Worm (Caenorhabditis elegans) whole organism, late embryonic: ENCODE measurements around the gene fipr-27.
"Not testable (repeated sequence)": the region's sequence is repeated elsewhere in the genome, so short reads cannot be mapped to it uniquely, and the experiment has no call there.

Experiments used
- K02D7.2 ChIP-seq: sonication (generic microtip); optimal IDR thresholded peaks from 2 replicates; lab custom pipeline; 2017; ENCODE audit warnings: mild to moderate bottlenecking, missing genetic modification characterization, missing compliant biosample characterization
- ama-1 ChIP-seq: fragments of 150-350 bp; optimal IDR thresholded peaks from 2 replicates; lab custom pipeline; 2014
- ceh-14 ChIP-seq: sonication (generic microtip); optimal IDR thresholded peaks from 2 replicates; lab custom pipeline; 2016; ENCODE audit warnings: missing genotype, missing genetic modification characterization, missing compliant biosample characterization
- ceh-18 ChIP-seq: sonication (generic microtip); optimal IDR thresholded peaks from 2 replicates; lab custom pipeline; 2016; ENCODE audit warnings: missing genetic modification characterization, missing compliant biosample characterization
- ceh-2 ChIP-seq: sonication (generic microtip); optimal IDR thresholded peaks from 2 replicates; lab custom pipeline; 2016; ENCODE audit warnings: missing genotype, missing genetic modification characterization, missing compliant biosample characterization
- ceh-22 ChIP-seq: sonication (generic microtip); optimal IDR thresholded peaks from 2 replicates; lab custom pipeline; 2017; ENCODE audit warnings: missing biosample characterization, missing genetic modification characterization
- ceh-24 ChIP-seq: sonication (generic microtip); optimal IDR thresholded peaks from 2 replicates; lab custom pipeline; 2016; ENCODE audit warnings: mild to moderate bottlenecking, missing genetic modification characterization, missing compliant biosample characterization
- ceh-31 ChIP-seq: sonication (generic microtip); optimal IDR thresholded peaks from 2 replicates; lab custom pipeline; 2016; ENCODE audit warnings: missing genetic modification characterization, missing compliant biosample characterization
- ceh-6 ChIP-seq: fragments of 200-800 bp; sonication (Bioruptor generic); optimal IDR thresholded peaks from 2 replicates; lab custom pipeline; 2018; ENCODE audit warnings: mild to moderate bottlenecking, missing genetic modification characterization, missing compliant biosample characterization
- dve-1 ChIP-seq: sonication (generic microtip); optimal IDR thresholded peaks from 2 replicates; lab custom pipeline; 2017; ENCODE audit warnings: antibody characterized with exemption, mild to moderate bottlenecking, missing genetic modification characterization, missing compliant biosample characterization
- elt-2 ChIP-seq: sonication (generic microtip); optimal IDR thresholded peaks from 2 replicates; lab custom pipeline; 2016; ENCODE audit warnings: missing genetic modification reagents, missing genetic modification characterization, missing compliant biosample characterization
- elt-4 ChIP-seq: sonication (generic microtip); optimal IDR thresholded peaks from 2 replicates; lab custom pipeline; 2016; ENCODE audit warnings: missing genetic modification characterization, missing compliant biosample characterization
- fkh-10 ChIP-seq: fragments of 150-350 bp; optimal IDR thresholded peaks from 2 replicates; lab custom pipeline; 2014; ENCODE audit warnings: missing biosample characterization, missing genetic modification reagents, missing genetic modification characterization
- fkh-6 ChIP-seq: sonication (generic microtip); optimal IDR thresholded peaks from 2 replicates; lab custom pipeline; 2016; ENCODE audit warnings: missing genetic modification characterization, missing compliant biosample characterization
- hlh-13 ChIP-seq: fragments of 200-800 bp; sonication (Bioruptor generic); optimal IDR thresholded peaks from 2 replicates; lab custom pipeline; 2018; ENCODE audit warnings: mild to moderate bottlenecking, missing genetic modification characterization, missing compliant biosample characterization
- lim-6 ChIP-seq: sonication (generic microtip); optimal IDR thresholded peaks from 2 replicates; lab custom pipeline; 2016; ENCODE audit warnings: missing genetic modification characterization, missing compliant biosample characterization
- lin-11 ChIP-seq: fragments of 200-800 bp; sonication (Bioruptor generic); optimal IDR thresholded peaks from 2 replicates; lab custom pipeline; 2018; ENCODE audit warnings: mild to moderate bottlenecking, missing genetic modification characterization, missing compliant biosample characterization
- nfya-1 ChIP-seq: sonication (generic microtip); optimal IDR thresholded peaks from 2 replicates; lab custom pipeline; 2017; ENCODE audit warnings: missing genetic modification characterization, mild to moderate bottlenecking, missing compliant biosample characterization, antibody characterized with exemption, moderate library complexity
- pqm-1 ChIP-seq: sonication (generic microtip); optimal IDR thresholded peaks from 2 replicates; lab custom pipeline; 2016; ENCODE audit warnings: missing genetic modification characterization, missing compliant biosample characterization
- pros-1 ChIP-seq: fragments of 150-350 bp; optimal IDR thresholded peaks from 2 replicates; lab custom pipeline; 2014; ENCODE audit warnings: missing biosample characterization, missing genetic modification reagents, missing genetic modification characterization
- rnt-1 ChIP-seq: sonication (generic microtip); optimal IDR thresholded peaks from 2 replicates; lab custom pipeline; 2016; ENCODE audit warnings: missing genetic modification characterization, missing compliant biosample characterization
- sox-2 ChIP-seq: fragments of 200-800 bp; sonication (Bioruptor generic); IDR thresholded peaks from 2 replicates; pipeline ENCODE4 v1.3.6; 2022; ENCODE audit warnings: missing genetic modification reagents, missing genetic modification characterization, missing compliant biosample characterization
- sox-4 ChIP-seq: sonication (generic microtip); optimal IDR thresholded peaks from 2 replicates; lab custom pipeline; 2017; ENCODE audit warnings: mild to moderate bottlenecking, missing genetic modification characterization, inconsistent platforms, missing compliant biosample characterization
- syd-9 ChIP-seq: sonication (generic microtip); optimal IDR thresholded peaks from 2 replicates; lab custom pipeline; 2016; ENCODE audit warnings: mild to moderate bottlenecking, missing genetic modification characterization, moderate library complexity, missing compliant biosample characterization
- tbx-2 ChIP-seq: sonication (generic microtip); optimal IDR thresholded peaks from 2 replicates; lab custom pipeline; 2016; ENCODE audit warnings: missing genetic modification characterization, missing compliant biosample characterization
- unc-42 ChIP-seq: sonication (generic microtip); optimal IDR thresholded peaks from 2 replicates; lab custom pipeline; 2016; ENCODE audit warnings: missing genotype, missing genetic modification characterization, missing compliant biosample characterization
- unc-86 ChIP-seq: sonication (generic microtip); optimal IDR thresholded peaks from 2 replicates; lab custom pipeline; 2016; ENCODE audit warnings: missing genetic modification characterization, missing compliant biosample characterization
- zip-5 ChIP-seq: sonication (generic microtip); optimal IDR thresholded peaks from 2 replicates; lab custom pipeline; 2016; ENCODE audit warnings: missing genetic modification characterization, missing compliant biosample characterization
- ztf-16 ChIP-seq: sonication (generic microtip); optimal IDR thresholded peaks from 2 replicates; lab custom pipeline; 2017; ENCODE audit warnings: missing genetic modification characterization, missing compliant biosample characterization

The fipr-27 gene

ce11 chrIV:16659475-16659874, 28.8 kb downstream of the fipr-27 start:
- TF ChIP-seq fkh-6 (tag; lab: Kevin White, UChicago) (no peak), sox-4 (no peak), lin-11 (tag; lab: Kevin White, UChicago) (no peak), ztf-16 (tag; lab: Kevin White, UChicago) (no peak), hlh-13 (no peak), ceh-22 (tag; lab: Kevin White, UChicago) (no peak), unc-86 (tag; lab: Kevin White, UChicago) (no peak), sox-2 (no peak), pqm-1 (tag; lab: Kevin White, UChicago) (no peak)

ce11 chrIV:16663591-16663990, 32.9 kb downstream of the fipr-27 start:
- TF ChIP-seq pros-1 (tag; lab: Kevin White, UChicago) (no peak), syd-9 (no peak), ceh-31 (tag; lab: Kevin White, UChicago) (peak; percentile 52), ceh-24 (tag; lab: Kevin White, UChicago) (no peak), unc-42 (tag; lab: Kevin White, UChicago) (peak; percentile 27), nfya-1 (peak; percentile 60), rnt-1 (tag; lab: Kevin White, UChicago) (no peak), tbx-2 (tag; lab: Kevin White, UChicago) (peak; percentile 67), ceh-6 (GFP tag; lab: Kevin White, UChicago) (no peak), ceh-18 (tag; lab: Kevin White, UChicago) (peak; percentile 55), ceh-14 (tag; lab: Kevin White, UChicago) (peak; percentile 64), ama-1 (lab: Kevin White, UChicago) (no peak), zip-5 (tag; lab: Kevin White, UChicago) (no peak), ceh-2 (tag; lab: Kevin White, UChicago) (no peak), elt-4 (tag; lab: Kevin White, UChicago) (no peak), lim-6 (tag; lab: Kevin White, UChicago) (no peak), dve-1 (peak; percentile 8), fkh-10 (no peak), elt-2 (tag; lab: Kevin White, UChicago) (peak; percentile 6)
- TF ChIP-seq, all 69 proteins: peak for 8

- not testable (repeated sequence) for TF ChIP-seq ztf-16 (tag; lab: Kevin White, UChicago); unc-86 (tag; lab: Kevin White, UChicago); K02D7.2
Observed at ce11 chrIV:16664020-16664419, 33.3 kb downstream of the fipr-27 start, which contains the start of gene sta-1. Gene sta-1 (plus strand): TSS chrIV:16664320.
